In genomic region chrII:14599284-14599862, ce11 we compare ENCODE assay signal across 4 worm cellular contexts.
TF ChIP-seq lines count a peak whose summit lies in the region.

No protein-coding gene starts in this region.

TF ChIP-seq in whole organism, L1 larva, 84 proteins besides CTCF, POLR2A, EP300 and RAD21:
- TF ChIP-seq mab-9 (GFP tag; IDR thresholded peaks at IDR 0.05; lab: Robert Waterston, UW) (no peak), mep-1 (tag; optimal IDR thresholded peaks at IDR 0.05; lab: Kevin White, UChicago) (peak; percentile 6)

TF ChIP-seq in whole organism, L3 larva, 47 proteins besides CTCF, POLR2A, EP300 and RAD21:
- TF ChIP-seq hmg-11 (tag; optimal IDR thresholded peaks at IDR 0.05; lab: Kevin White, UChicago) (no peak), nhr-77 (tag; optimal IDR thresholded peaks at IDR 0.05; lab: Kevin White, UChicago) (no peak), sea-2 (GFP tag; optimal IDR thresholded peaks at IDR 0.05; lab: Kevin White, UChicago) (no peak), nhr-23 (tag; optimal IDR thresholded peaks at IDR 0.05; lab: Kevin White, UChicago) (no peak), nhr-25 (tag; optimal IDR thresholded peaks at IDR 0.05; lab: Kevin White, UChicago) (no peak), pqm-1 (tag; optimal IDR thresholded peaks at IDR 0.05; lab: Kevin White, UChicago) (peak; percentile 35), fkh-10 (GFP tag; optimal IDR thresholded peaks at IDR 0.05; lab: Kevin White, UChicago) (no peak), mml-1 (tag; optimal IDR thresholded peaks at IDR 0.05; lab: Kevin White, UChicago) (no peak), skn-1 (tag; optimal IDR thresholded peaks at IDR 0.05; lab: Kevin White, UChicago) (no peak), pha-4 (tag; optimal IDR thresholded peaks at IDR 0.05; lab: Kevin White, UChicago) (peak; percentile 58), ama-1 (optimal IDR thresholded peaks at IDR 0.05; lab: Kevin White, UChicago) (peak; percentile 75), nhr-12 (tag; optimal IDR thresholded peaks at IDR 0.05; lab: Kevin White, UChicago) (no peak)

TF ChIP-seq in whole organism, L4 larva, 104 proteins besides CTCF, POLR2A, EP300 and RAD21:
- 0 out of 2 replicates have a peak, but pooled peaks have one; percentile 58 for TF ChIP-seq Y105C5A.15 (GFP tag; IDR thresholded peaks at IDR 0.05; lab: Robert Waterston, UW)
- no peak for TF ChIP-seq snpc-4 (tag; optimal IDR thresholded peaks at IDR 0.05; lab: Kevin White, UChicago)
- TF ChIP-seq php-3 (GFP tag; IDR thresholded peaks at IDR 0.05; lab: Robert Waterston, UW), result no peak
- TF ChIP-seq fos-1 (tag; optimal IDR thresholded peaks at IDR 0.05; lab: Kevin White, UChicago), result no peak
- TF ChIP-seq zip-11 (GFP tag; IDR thresholded peaks at IDR 0.05; lab: Robert Waterston, UW), result no peak
- TF ChIP-seq daf-16 (GFP tag; optimal IDR thresholded peaks at IDR 0.05; lab: Kevin White, UChicago), result no peak
- peak; percentile 79 for TF ChIP-seq daf-16 (tag; optimal IDR thresholded peaks at IDR 0.05; lab: Kevin White, UChicago)
- no peak for TF ChIP-seq D1046.2 (GFP tag; IDR thresholded peaks at IDR 0.05; lab: Robert Waterston, UW)
- peak; percentile 54 for TF ChIP-seq aha-1 (tag; lab: Kevin White, UChicago)
- no peak for TF ChIP-seq dmd-9 (GFP tag; IDR thresholded peaks at IDR 0.05; lab: Robert Waterston, UW)
- peak; percentile 24 for TF ChIP-seq dve-1 (tag; optimal IDR thresholded peaks at IDR 0.05; lab: Kevin White, UChicago; ENCODE audit: insufficient read depth)
- no peak for TF ChIP-seq dmd-6 (GFP tag; IDR thresholded peaks at IDR 0.05; lab: Robert Waterston, UW)
- TF ChIP-seq hlh-30 (tag; optimal IDR thresholded peaks at IDR 0.05; lab: Kevin White, UChicago; ENCODE audit: insufficient read depth), result peak; percentile 12
- no peak for TF ChIP-seq egl-43 (GFP tag; IDR thresholded peaks at IDR 0.05; lab: Robert Waterston, UW)
- TF ChIP-seq mdl-1 (tag; optimal IDR thresholded peaks at IDR 0.05; lab: Kevin White, UChicago), result no peak
- TF ChIP-seq nhr-237 (tag; optimal IDR thresholded peaks at IDR 0.05; lab: Kevin White, UChicago), result no peak
- TF ChIP-seq jun-1 (tag; optimal IDR thresholded peaks at IDR 0.05; lab: Kevin White, UChicago), result no peak
- TF ChIP-seq rbr-2 (tag; optimal IDR thresholded peaks at IDR 0.05; lab: Kevin White, UChicago), result no peak
- TF ChIP-seq nhr-28 (tag; optimal IDR thresholded peaks at IDR 0.05; lab: Kevin White, UChicago), result peak; percentile 43
- no peak for TF ChIP-seq pha-4 (GFP tag; IDR thresholded peaks at IDR 0.05; lab: Robert Waterston, UW)
- TF ChIP-seq pha-4 (tag; optimal IDR thresholded peaks at IDR 0.05; lab: Kevin White, UChicago), result no peak
- no peak for TF ChIP-seq F26F4.8 (GFP tag; conservative IDR thresholded peaks at IDR 0.05; lab: Robert Waterston, UW)
- TF ChIP-seq nhr-11 (tag; optimal IDR thresholded peaks at IDR 0.05; lab: Kevin White, UChicago), result no peak
- no peak for TF ChIP-seq T26A8.4 (GFP tag; IDR thresholded peaks at IDR 0.05; lab: Robert Waterston, UW)

TF ChIP-seq in whole organism, young adult, 124 proteins besides CTCF, POLR2A, EP300 and RAD21:
- TF ChIP-seq K11D2.4 (GFP tag; IDR thresholded peaks at IDR 0.05; lab: Robert Waterston, UW) (no peak), madf-10 (tag; optimal IDR thresholded peaks at IDR 0.05; lab: Kevin White, UChicago) (no peak), hmg-1.2 (GFP tag; IDR thresholded peaks at IDR 0.05; lab: Robert Waterston, UW) (peak; percentile 20; the same call in 1 of the 2 replicates), ama-1 (optimal IDR thresholded peaks at IDR 0.05; lab: Kevin White, UChicago) (peak; percentile 72), ama-1 (GFP tag; optimal IDR thresholded peaks at IDR 0.05; lab: Kevin White, UChicago) (no peak), tbx-9 (tag; optimal IDR thresholded peaks at IDR 0.05; lab: Kevin White, UChicago; ENCODE audit: borderline replicate concordance) (no peak), F57A8.1 (GFP tag; optimal IDR thresholded peaks at IDR 0.05; lab: Kevin White, UChicago) (no peak)
TF ChIP-seq in whole organism, young adult: peak in this region for 2.
